Fruit fly (Drosophila melanogaster): ENCODE data around the gene CG3078.

The CG3078 gene

DNA sequence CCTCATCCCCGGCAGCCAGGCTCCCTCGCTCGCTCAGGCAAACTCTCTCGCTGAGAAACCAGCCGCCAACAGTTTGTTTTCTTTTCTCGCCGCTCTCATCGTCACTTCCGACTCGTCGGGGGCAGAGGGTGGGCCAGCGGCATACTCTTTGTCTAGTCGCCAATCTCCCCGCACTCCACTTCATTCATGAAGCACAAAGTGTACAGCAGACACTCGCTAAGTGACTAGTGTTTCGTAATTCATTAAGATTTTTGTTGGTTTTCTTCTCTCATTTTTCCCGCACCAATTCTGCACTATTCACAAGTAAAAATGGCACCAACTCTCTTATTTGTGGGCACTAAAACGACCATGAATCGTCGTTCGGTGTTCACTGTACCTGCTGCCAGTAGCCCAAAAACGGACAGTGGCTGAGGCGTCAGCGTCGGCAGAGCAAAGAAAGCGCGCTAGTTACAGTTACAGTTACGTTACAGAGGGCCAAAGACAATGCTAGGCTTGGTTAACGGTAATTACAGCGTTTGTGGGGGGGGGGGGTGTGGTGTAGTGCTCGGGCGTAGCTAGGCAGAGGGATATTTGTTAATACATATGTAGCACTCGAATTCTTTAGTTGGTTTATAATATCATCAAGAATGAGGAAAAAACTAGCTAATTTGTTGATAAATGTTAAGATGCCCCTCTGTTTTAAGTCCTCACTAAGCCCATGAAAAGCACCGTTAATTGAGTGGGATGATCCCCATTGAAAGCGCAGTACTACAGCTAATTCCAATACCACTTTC, 38.0 kb upstream of the CG3078 start (continued):
- TF ChIP-seq dac (GFP tag; optimal IDR thresholded peaks at IDR 0.05) (peak; percentile 97), CG34406 (GFP tag; optimal IDR thresholded peaks at IDR 0.05) (peak; percentile 87), CG4318 (GFP tag; optimal IDR thresholded peaks at IDR 0.05) (peak; percentile 96), Eip75B (GFP tag; optimal IDR thresholded peaks at IDR 0.05) (peak; percentile 94), CG1621 (tag; optimal IDR thresholded peaks at IDR 0.05) (peak; percentile 91), Hr38 (GFP tag; optimal IDR thresholded peaks at IDR 0.05) (peak; percentile 92), dsx (GFP tag; optimal IDR thresholded peaks at IDR 0.05; ENCODE audit: poor library complexity, severe bottlenecking) (peak; percentile 86), CG8119 (GFP tag; IDR thresholded peaks at IDR 0.05) (peak; percentile 96), esn (GFP tag; optimal IDR thresholded peaks at IDR 0.05) (peak; percentile 90), CG11294 (GFP tag; IDR thresholded peaks at IDR 0.05) (peak; percentile 93), CG3919 (GFP tag; optimal IDR thresholded peaks at IDR 0.05) (peak; percentile 95), CG31627 (GFP tag; optimal IDR thresholded peaks at IDR 0.05) (peak; percentile 93), Met (GFP tag; optimal IDR thresholded peaks at IDR 0.05) (peak; percentile 92), Lpt (GFP tag; optimal IDR thresholded peaks at IDR 0.05) (peak; percentile 95), CG11902 (GFP tag; optimal IDR thresholded peaks at IDR 0.05) (peak; percentile 91), CG7368 (GFP tag; optimal IDR thresholded peaks at IDR 0.05) (peak; percentile 95), CG3032 (tag; optimal IDR thresholded peaks at IDR 0.05) (peak; percentile 91), Sox102F (GFP tag; optimal IDR thresholded peaks at IDR 0.05) (peak; percentile 91), CG6276 (GFP tag; optimal IDR thresholded peaks at IDR 0.05) (peak; percentile 94), salr (GFP tag; optimal IDR thresholded peaks at IDR 0.05) (peak; percentile 88 to 93), Eip78C (GFP tag) (peak; percentile 98), acj6 (GFP tag; optimal IDR thresholded peaks at IDR 0.05) (peak; percentile 95), Ets96B (tag; optimal IDR thresholded peaks at IDR 0.05) (peak; percentile 91), fd85E (GFP tag; optimal IDR thresholded peaks at IDR 0.05) (peak; percentile 72), pdm3 (GFP tag; optimal IDR thresholded peaks at IDR 0.05) (peak; percentile 98)

DNA sequence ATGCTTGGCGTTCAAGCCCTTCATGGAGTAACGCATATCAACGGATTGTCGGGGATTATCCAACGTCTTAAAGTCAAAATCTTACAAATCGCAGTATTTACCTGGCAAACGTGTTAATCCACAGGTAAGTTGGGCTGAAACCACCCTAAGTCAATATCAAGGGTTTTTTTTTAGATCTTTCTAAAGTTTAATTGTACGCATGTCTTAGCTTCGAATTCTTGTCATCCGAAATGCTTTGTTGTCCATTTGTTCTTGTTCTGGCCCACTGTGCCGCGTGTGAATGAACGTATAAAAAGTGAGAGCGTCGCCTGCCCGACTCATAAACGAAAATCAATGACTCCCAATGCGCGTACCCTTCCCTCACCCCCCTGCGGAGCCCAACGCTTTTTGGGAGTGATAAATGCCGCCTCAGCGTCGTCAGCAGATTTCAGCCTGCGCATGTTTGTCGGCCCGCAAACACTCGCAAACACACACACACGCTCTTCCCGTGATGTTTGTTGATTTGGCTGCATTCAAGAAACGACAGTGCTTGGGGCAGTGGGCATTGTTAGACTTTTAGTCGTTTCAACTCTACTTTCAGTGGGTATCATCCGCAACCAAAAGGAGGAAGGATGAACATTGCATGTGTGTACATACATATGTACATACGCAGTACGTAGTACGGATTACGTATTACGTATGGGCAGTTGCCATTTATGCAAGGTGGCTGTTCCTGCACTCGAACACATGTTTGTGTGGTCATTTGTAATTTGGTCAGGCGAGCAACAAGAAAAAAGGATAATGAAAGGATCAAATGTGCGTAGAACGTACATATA, 36.8 kb upstream of the CG3078 start:
- TF ChIP-seq CG7368 (GFP tag; optimal IDR thresholded peaks at IDR 0.05), result peak; percentile 90
- TF ChIP-seq acj6 (GFP tag; optimal IDR thresholded peaks at IDR 0.05), result peak; percentile 93
- peak; percentile 96 for TF ChIP-seq lz (GFP tag; optimal IDR thresholded peaks at IDR 0.05)
- TF ChIP-seq Ets96B (tag; optimal IDR thresholded peaks at IDR 0.05), result peak; percentile 90
- peak; percentile 84 for TF ChIP-seq CG15336 (GFP tag; IDR thresholded peaks at IDR 0.05)
- TF ChIP-seq CG9139 (GFP tag; optimal IDR thresholded peaks at IDR 0.05), result peak; percentile 88
- peak; percentile 95 for TF ChIP-seq Smox (GFP tag; optimal IDR thresholded peaks at IDR 0.05)
- TF ChIP-seq CG3919 (GFP tag; optimal IDR thresholded peaks at IDR 0.05), result peak; percentile 91
- peak; percentile 89 to 94 for TF ChIP-seq ss (GFP tag; optimal IDR thresholded peaks at IDR 0.05)
- no peak for TF ChIP-seq Hr38 (GFP tag; optimal IDR thresholded peaks at IDR 0.05)
- peak; percentile 90 for TF ChIP-seq Lpt (GFP tag; optimal IDR thresholded peaks at IDR 0.05)
- peak; percentile 96 for TF ChIP-seq Eip75B (GFP tag; optimal IDR thresholded peaks at IDR 0.05)
- TF ChIP-seq CG6808 (GFP tag; optimal IDR thresholded peaks at IDR 0.05), result peak; percentile 94
- peak; percentile 97 for TF ChIP-seq Met (GFP tag; optimal IDR thresholded peaks at IDR 0.05)
- peak; percentile 97 for TF ChIP-seq CG32006 (GFP tag; optimal IDR thresholded peaks at IDR 0.05)
- TF ChIP-seq CG31627 (GFP tag; optimal IDR thresholded peaks at IDR 0.05), result peak; percentile 96
- TF ChIP-seq CG6854 (GFP tag; optimal IDR thresholded peaks at IDR 0.05), result peak; percentile 89
- TF ChIP-seq CG11294 (GFP tag; IDR thresholded peaks at IDR 0.05), result peak; percentile 31; the same call in 1 of the 2 replicates
- TF ChIP-seq CG8319 (GFP tag; optimal IDR thresholded peaks at IDR 0.05), result peak; percentile 91
- TF ChIP-seq CG10631 (GFP tag; optimal IDR thresholded peaks at IDR 0.05), result peak; percentile 92
- peak; percentile 65 for TF ChIP-seq Eip93F (GFP tag; optimal IDR thresholded peaks at IDR 0.05)
- TF ChIP-seq Sox102F (GFP tag; optimal IDR thresholded peaks at IDR 0.05), result peak; percentile 95
- TF ChIP-seq CG34406 (GFP tag; optimal IDR thresholded peaks at IDR 0.05), result peak; percentile 93
- TF ChIP-seq svp (GFP tag), result peak; percentile 98
- peak; percentile 90 for TF ChIP-seq Hr4 (GFP tag; optimal IDR thresholded peaks at IDR 0.05)
- TF ChIP-seq CG8119 (GFP tag; IDR thresholded peaks at IDR 0.05), result peak; percentile 87
- peak; percentile 99 for TF ChIP-seq Eip78C (GFP tag)
- peak; percentile 89 for TF ChIP-seq CG1621 (tag; optimal IDR thresholded peaks at IDR 0.05)
- peak; percentile 92 for TF ChIP-seq CG10669 (GFP tag; optimal IDR thresholded peaks at IDR 0.05)
- peak; percentile 92 for TF ChIP-seq Sox15 (GFP tag; optimal IDR thresholded peaks at IDR 0.05)
- TF ChIP-seq net (GFP tag; optimal IDR thresholded peaks at IDR 0.05), result peak; percentile 95
- TF ChIP-seq CG8632 (GFP tag; optimal IDR thresholded peaks at IDR 0.05), result peak; percentile 93
- peak; percentile 96 for TF ChIP-seq Sox14 (GFP tag; optimal IDR thresholded peaks at IDR 0.05)
- peak; percentile 97 for TF ChIP-seq topi (GFP tag; optimal IDR thresholded peaks at IDR 0.05)
